Worm (Caenorhabditis elegans) whole organism, midembryonic: ENCODE data around the gene xbx-1.

ENCODE experiments used
- klf-2 ChIP-seq: fragments of 200-800 bp; sonication (Bioruptor generic); conservative IDR thresholded peaks from 2 replicates; pipeline ENCODE4 v1.3.6; 2022; ENCODE audit warnings: missing genetic modification reagents, missing genetic modification characterization, missing compliant biosample characterization
- ztf-23 ChIP-seq: fragments of 200-800 bp; sonication (Bioruptor generic); IDR thresholded peaks from 2 replicates; pipeline ENCODE4 v1.3.6; 2022; ENCODE audit warnings: missing genetic modification reagents, missing genetic modification characterization, missing compliant biosample characterization
- ztf-29 ChIP-seq: fragments of 200-800 bp; sonication (Bioruptor generic); IDR thresholded peaks from 2 replicates; pipeline ENCODE4 v1.3.6; 2022; ENCODE audit warnings: missing genetic modification reagents, missing genetic modification characterization, missing compliant biosample characterization

DNA sequence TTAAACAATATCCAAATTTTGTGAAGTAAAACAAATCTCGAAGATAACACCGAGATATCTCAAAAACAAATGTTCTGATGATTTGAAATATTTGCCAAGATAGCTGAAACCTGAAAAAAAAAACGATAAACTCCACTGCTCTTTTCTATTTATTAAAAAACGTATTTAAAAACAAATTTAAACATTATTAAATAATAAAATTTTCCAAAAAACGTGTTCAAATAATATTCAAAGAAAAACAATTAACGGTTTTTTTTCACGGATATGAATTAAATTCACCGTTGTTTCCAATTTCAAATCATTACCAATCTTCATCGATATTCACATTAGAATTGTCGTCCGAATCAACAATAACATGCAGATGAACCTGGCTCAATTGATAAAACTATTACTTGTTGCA is 16.2 kb downstream of the xbx-1 start, which contains the start of gene irld-14:
- TF ChIP-seq ztf-23 = no peak
- TF ChIP-seq klf-2 = no peak
- no peak for TF ChIP-seq ztf-29 (GFP tag; lab: Robert Waterston, UW)
